Worm (Caenorhabditis elegans) whole organism, L1 larva: Measurements from ENCODE around the gene marc-2.
A peak's percentile ranks its signal among the peaks of the same experiment; 100 is the strongest.

Source experiments
- Y116A8C.19 ChIP-seq: sonication (generic microtip); optimal IDR thresholded peaks from 2 replicates; lab custom pipeline; 2016; ENCODE audit warnings: missing compliant biosample characterization, missing genetic modification characterization, borderline replicate concordance
- aha-1 ChIP-seq: fragments of 150-350 bp; optimal IDR thresholded peaks from 2 replicates; lab custom pipeline; 2014; ENCODE audit warnings: missing biosample characterization, missing genetic modification characterization
- alr-1 ChIP-seq: fragments of 200-800 bp; sonication (Bioruptor generic); optimal IDR thresholded peaks from 2 replicates; lab custom pipeline; 2018; ENCODE audit warnings: borderline replicate concordance, mild to moderate bottlenecking, missing genetic modification characterization, missing compliant biosample characterization
- blmp-1 ChIP-seq: fragments of 150-350 bp; optimal IDR thresholded peaks from 2 replicates; lab custom pipeline; 2014; ENCODE audit warnings: missing biosample characterization, missing genetic modification characterization
- ceh-88 ChIP-seq: fragments of 200-800 bp; sonication (Bioruptor generic); IDR thresholded peaks from 2 replicates; pipeline ENCODE4 v1.3.6; 2022; ENCODE audit warnings: missing genetic modification characterization, missing compliant biosample characterization
- ceh-90 ChIP-seq: sonication (generic microtip); optimal IDR thresholded peaks from 2 replicates; lab custom pipeline; 2016; ENCODE audit warnings: missing genetic modification characterization, missing compliant biosample characterization
- ces-1 ChIP-seq: fragments of 150-350 bp; optimal IDR thresholded peaks from 2 replicates; lab custom pipeline; 2014; ENCODE audit warnings: missing biosample characterization, missing genetic modification reagents, missing genetic modification characterization
- dpl-1 ChIP-seq, 3 experiments: fragments of 150-350 bp in 2 of 3; sonication (generic microtip) in 1 of 3; optimal IDR thresholded peaks; 2 replicates each; lab custom pipeline; 2014 to 2017; ENCODE audit warnings: missing biosample characterization in 3 of 3, missing genetic modification characterization in 3 of 3, missing genetic modification reagents in 3 of 3
- dsc-1 ChIP-seq: sonication (generic microtip); optimal IDR thresholded peaks from 2 replicates; lab custom pipeline; 2016; ENCODE audit warnings: mild to moderate bottlenecking, missing genetic modification characterization, missing compliant biosample characterization
- elt-2 ChIP-seq: sonication (generic microtip); optimal IDR thresholded peaks from 2 replicates; lab custom pipeline; 2016; ENCODE audit warnings: missing genetic modification characterization, mild to moderate bottlenecking, inconsistent platforms, missing compliant biosample characterization, missing genetic modification reagents
- grh-1 ChIP-seq: fragments of 200-800 bp; sonication (Bioruptor generic); IDR thresholded peaks from 2 replicates; pipeline ENCODE4 v1.3.6; 2022; ENCODE audit warnings: missing genetic modification reagents, missing genetic modification characterization, missing compliant biosample characterization
- hlh-17 ChIP-seq: fragments of 200-800 bp; sonication (Bioruptor generic); optimal IDR thresholded peaks from 2 replicates; lab custom pipeline; 2018; ENCODE audit warnings: missing genetic modification characterization, mild to moderate bottlenecking, missing compliant biosample characterization, moderate library complexity, borderline replicate concordance
- hpl-2 ChIP-seq: fragments of 150-350 bp; optimal IDR thresholded peaks from 2 replicates; lab custom pipeline; 2014; ENCODE audit warnings: missing biosample characterization, missing genetic modification reagents, missing genetic modification characterization
- jun-1 ChIP-seq: fragments of 150-350 bp; optimal IDR thresholded peaks from 2 replicates; lab custom pipeline; 2014; ENCODE audit warnings: missing biosample characterization, missing genetic modification reagents, missing genetic modification characterization
- lin-13 ChIP-seq: fragments of 150-350 bp; optimal IDR thresholded peaks from 2 replicates; lab custom pipeline; 2014; ENCODE audit warnings: missing biosample characterization, missing genetic modification reagents, missing genetic modification characterization
- lin-14 ChIP-seq: fragments of 200-800 bp; sonication (Bioruptor generic); optimal IDR thresholded peaks from 2 replicates; lab custom pipeline; 2018; ENCODE audit warnings: mild to moderate bottlenecking, missing genetic modification characterization, moderate library complexity, missing compliant biosample characterization
- lsy-2 ChIP-seq, 2 experiments: fragments of 150-350 bp; optimal IDR thresholded peaks; 2 replicates each; lab custom pipeline; 2014; ENCODE audit warnings: missing biosample characterization in 2 of 2, missing genetic modification characterization in 2 of 2
- mdl-1 ChIP-seq, 2 experiments: fragments of 150-350 bp; optimal IDR thresholded peaks; 2 replicates each; lab custom pipeline; 2014 to 2017; ENCODE audit warnings: missing biosample characterization in 2 of 2, missing genetic modification characterization in 2 of 2, inconsistent platforms in 1 of 2
- nhr-11 ChIP-seq: fragments of 150-350 bp; optimal IDR thresholded peaks from 2 replicates; lab custom pipeline; 2014; ENCODE audit warnings: missing biosample characterization, missing genetic modification characterization
- nhr-12 ChIP-seq: sonication (generic microtip); optimal IDR thresholded peaks from 2 replicates; lab custom pipeline; 2017; ENCODE audit warnings: missing biosample characterization, missing genetic modification characterization
- nhr-19 ChIP-seq: fragments of 200-800 bp; sonication (Bioruptor generic); conservative IDR thresholded peaks from 2 replicates; pipeline ENCODE4 v1.3.6; 2022; ENCODE audit warnings: missing genetic modification characterization, missing compliant biosample characterization
- nhr-20 ChIP-seq: sonication (generic microtip); optimal IDR thresholded peaks from 2 replicates; lab custom pipeline; 2016; ENCODE audit warnings: mild to moderate bottlenecking, missing genetic modification characterization, missing compliant biosample characterization
- nhr-28 ChIP-seq: fragments of 150-350 bp; optimal IDR thresholded peaks from 2 replicates; lab custom pipeline; 2014; ENCODE audit warnings: missing biosample characterization, missing genetic modification characterization
- nhr-85 ChIP-seq: sonication (generic microtip); peaks from one replicate; lab custom pipeline; 2016; ENCODE audit warnings: missing genetic modification characterization, inconsistent platforms, missing compliant biosample characterization
- pqm-1 ChIP-seq: sonication (generic microtip); optimal IDR thresholded peaks from 3 replicates; lab custom pipeline; 2017; ENCODE audit warnings: missing biosample characterization, missing genetic modification characterization
- tbx-2 ChIP-seq: sonication (generic microtip); optimal IDR thresholded peaks from 2 replicates; lab custom pipeline; 2016; ENCODE audit warnings: missing genetic modification characterization, missing compliant biosample characterization
- tlp-1 ChIP-seq: fragments of 150-350 bp; optimal IDR thresholded peaks from 2 replicates; lab custom pipeline; 2014; ENCODE audit warnings: missing biosample characterization, missing genetic modification characterization
- zag-1 ChIP-seq: fragments of 150-350 bp; optimal IDR thresholded peaks from 2 replicates; lab custom pipeline; 2014; ENCODE audit warnings: missing biosample characterization, missing genetic modification characterization
- ztf-11 ChIP-seq, 2 experiments: sonication (generic microtip); optimal IDR thresholded peaks; 2 replicates each; lab custom pipeline; 2016 to 2017; ENCODE audit warnings: missing genetic modification characterization in 2 of 2, missing biosample characterization in 1 of 2, missing compliant biosample characterization in 1 of 2

Gene marc-2

DNA sequence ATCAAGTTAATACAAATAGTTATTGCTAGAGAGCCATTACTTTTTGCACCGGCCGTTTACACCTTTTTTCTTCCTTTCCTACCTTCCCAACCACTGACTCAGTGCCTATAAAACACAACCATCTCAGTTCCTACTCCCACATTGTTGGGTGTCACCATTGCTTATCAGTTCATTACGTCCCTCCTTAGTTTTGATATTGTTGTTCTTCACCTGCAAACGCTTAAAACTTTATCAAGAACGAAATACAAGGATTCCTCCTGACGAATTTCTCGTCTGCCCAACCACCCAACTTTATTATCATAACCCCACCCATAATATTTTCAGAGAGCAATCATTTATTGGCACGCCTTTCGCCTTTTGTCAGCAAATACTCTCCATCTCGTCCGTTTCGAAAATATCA, 33.7 kb downstream of the marc-2 start:
- peak; percentile 80 for TF ChIP-seq elt-2 (tag; lab: Kevin White, UChicago)
- no peak for TF ChIP-seq grh-1 (GFP tag; lab: Robert Waterston, UW)
- no peak for TF ChIP-seq nhr-19 (GFP tag; lab: Robert Waterston, UW)
- peak; percentile 11 for TF ChIP-seq pqm-1
- peak; percentile 14 for TF ChIP-seq lin-14 (GFP tag; lab: Kevin White, UChicago)
- TF ChIP-seq nhr-20 (tag; lab: Kevin White, UChicago), result no peak

DNA sequence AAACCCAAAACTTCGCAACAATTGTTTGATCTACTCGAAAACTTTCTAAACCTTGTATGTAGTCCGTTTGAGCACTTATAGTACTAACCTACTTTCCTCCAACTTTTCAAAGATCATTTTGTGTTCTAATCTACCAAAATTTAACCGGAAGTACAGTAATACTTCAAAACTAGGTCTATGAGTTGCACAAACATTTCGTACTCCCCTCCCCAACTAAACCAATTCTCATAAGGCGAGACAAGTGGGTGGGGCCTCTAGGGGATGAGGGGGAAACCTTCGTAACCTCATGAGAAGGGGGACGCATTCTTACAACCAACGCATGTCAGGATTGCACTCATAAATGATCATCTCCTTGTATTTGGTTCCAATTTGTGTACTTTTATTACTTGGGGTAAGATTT, 38.8 kb downstream of the marc-2 start, which contains the start of gene cutl-9:
TSS of gene cutl-9 (plus strand) at position 301 of the 400 bp plus-strand sequence.
- TF ChIP-seq tbx-2 (tag; lab: Kevin White, UChicago), result no peak
- no peak for TF ChIP-seq nhr-12 (tag; lab: Kevin White, UChicago)
- TF ChIP-seq alr-1 (tag; lab: Kevin White, UChicago), result no peak
- TF ChIP-seq hpl-2 (GFP tag; lab: Kevin White, UChicago), result no peak
- TF ChIP-seq nhr-28 (tag; lab: Kevin White, UChicago), result no peak
- TF ChIP-seq dsc-1, result no peak
- no peak for TF ChIP-seq zag-1 (tag; lab: Kevin White, UChicago)
- TF ChIP-seq jun-1 (tag; lab: Kevin White, UChicago), result no peak
- no peak for TF ChIP-seq ces-1
- TF ChIP-seq, all 84 proteins: peak for 0

DNA sequence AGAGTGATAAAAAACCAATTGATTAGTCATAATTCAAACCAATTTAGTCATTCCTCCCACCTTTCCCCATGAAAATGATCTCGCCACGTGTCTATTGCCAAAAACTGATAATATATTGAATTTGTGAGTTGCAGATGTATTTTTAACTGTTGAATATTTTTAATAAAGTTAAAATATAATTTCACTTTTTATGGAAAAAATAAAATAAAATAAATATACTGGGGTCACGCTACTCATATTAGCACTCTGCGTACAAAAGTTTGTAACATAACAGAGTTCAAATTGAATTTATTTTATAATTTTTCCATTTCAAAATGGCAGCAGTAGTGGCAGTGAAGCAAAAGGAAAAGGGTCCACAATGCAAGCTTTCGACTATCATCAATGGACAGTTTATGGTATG, 42.6 kb downstream of the marc-2 start, which contains the start of gene C14A4.13:
TSS of gene C14A4.13 (plus strand) at position 301 of the 400 bp plus-strand sequence.
- TF ChIP-seq ztf-11 (tag; optimal IDR thresholded peaks at IDR 0.05; lab: Kevin White, UChicago) (no peak), dpl-1 (GFP tag; optimal IDR thresholded peaks at IDR 0.05; lab: Kevin White, UChicago) (no peak), nhr-85 (no peak), lsy-2 (tag; optimal IDR thresholded peaks at IDR 0.05; lab: Kevin White, UChicago) (no peak), nhr-20 (tag; lab: Kevin White, UChicago) (no peak), nhr-11 (no peak), mdl-1 (tag; optimal IDR thresholded peaks at IDR 0.05; lab: Kevin White, UChicago) (no peak), grh-1 (GFP tag; lab: Robert Waterston, UW) (no peak), lin-13 (GFP tag; lab: Kevin White, UChicago) (no peak), aha-1 (tag; lab: Kevin White, UChicago) (no peak), pqm-1 (no peak)
- TF ChIP-seq, all 84 proteins: peak for 0

DNA sequence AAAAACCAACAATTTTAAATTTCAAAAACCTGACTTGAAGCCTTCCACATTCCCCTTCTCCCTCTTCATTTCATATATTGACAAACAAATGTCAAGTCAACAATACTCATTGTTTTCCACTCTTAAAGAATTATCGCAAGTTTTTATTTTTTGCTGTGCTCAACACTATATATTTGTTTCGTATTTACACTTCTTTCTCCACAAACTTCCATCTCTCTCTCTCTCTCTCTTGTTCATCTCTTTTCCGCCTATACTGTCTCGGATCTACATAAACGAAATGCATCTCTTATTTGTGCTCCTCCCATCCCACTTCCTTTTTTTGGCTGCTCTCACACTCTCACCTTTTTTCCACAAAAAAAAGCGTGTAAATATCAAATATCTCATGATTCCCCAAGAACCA, 48.0 kb downstream of the marc-2 start, which contains the start of gene C14A4.12:
TSS of gene C14A4.12 (plus strand) at position 301 of the 400 bp plus-strand sequence.
- TF ChIP-seq dsc-1 (no peak), hlh-17 (GFP tag; lab: Kevin White, UChicago) (no peak), tlp-1 (tag; lab: Kevin White, UChicago) (no peak), blmp-1 (no peak), Y116A8C.19 (no peak), nhr-85 (no peak), ceh-90 (no peak), mdl-1 (tag; optimal IDR thresholded peaks at IDR 0.05; lab: Kevin White, UChicago) (no peak), lin-13 (GFP tag; lab: Kevin White, UChicago) (no peak), ceh-88 (no peak)
